Fruit fly (Drosophila melanogaster) whole organism, embryonic: ENCODE data around the gene inaE.
A peak's percentile ranks its signal among the peaks of the same experiment; 100 is the strongest.

Experiments
- BEAF-32 ChIP-seq: fragments of 200-800 bp; sonication (Bioruptor generic); optimal IDR thresholded peaks from 3 replicates; lab custom pipeline; 2017; ENCODE audit warnings: missing biosample characterization, missing genetic modification characterization, mild to moderate bottlenecking, moderate library complexity, missing genetic modification reagents
- Blimp-1 ChIP-seq: fragments of 200-800 bp; sonication (Bioruptor generic); optimal IDR thresholded peaks from 3 replicates; lab custom pipeline; 2018; ENCODE audit warnings: missing biosample characterization, missing genetic modification characterization, mild to moderate bottlenecking, moderate library complexity, missing genetic modification reagents
- CG10274 ChIP-seq: fragments of 200-800 bp; sonication (Bioruptor generic); optimal IDR thresholded peaks from 3 replicates; lab custom pipeline; 2017; ENCODE audit warnings: missing biosample characterization, mild to moderate bottlenecking, missing genetic modification characterization
- CG10979 ChIP-seq: fragments of 200-800 bp; sonication (Bioruptor generic); optimal IDR thresholded peaks from 2 replicates; lab custom pipeline; 2018; ENCODE audit warnings: missing biosample characterization, mild to moderate bottlenecking, missing genetic modification characterization, moderate library complexity
- CG11723 ChIP-seq: fragments of 200-800 bp; sonication (Bioruptor generic); optimal IDR thresholded peaks from 2 replicates; lab custom pipeline; 2017; ENCODE audit warnings: missing biosample characterization, mild to moderate bottlenecking, missing genetic modification characterization
- CG12299 ChIP-seq: fragments of 200-800 bp; sonication (Bioruptor generic); optimal IDR thresholded peaks from 2 replicates; lab custom pipeline; 2018; ENCODE audit warnings: missing biosample characterization, mild to moderate bottlenecking, missing genetic modification characterization
- CG12391 ChIP-seq: fragments of 200-800 bp; sonication (Bioruptor generic); optimal IDR thresholded peaks from 3 replicates; lab custom pipeline; 2018; ENCODE audit warnings: missing biosample characterization, mild to moderate bottlenecking, missing genetic modification characterization, moderate library complexity
- CG13624 ChIP-seq: fragments of 200-800 bp; sonication (Bioruptor generic); optimal IDR thresholded peaks from 2 replicates; lab custom pipeline; 2016; ENCODE audit warnings: missing biosample characterization, missing genetic modification characterization
- CG14014 ChIP-seq: fragments of 200-800 bp; sonication (Bioruptor generic); IDR thresholded peaks from 2 replicates; pipeline ENCODE4 v1.3.6; 2022; ENCODE audit warnings: missing biosample characterization, missing genetic modification characterization
- CG15073 ChIP-seq: fragments of 200-800 bp; sonication (Bioruptor generic); optimal IDR thresholded peaks from 2 replicates; lab custom pipeline; 2016; ENCODE audit warnings: missing biosample characterization, missing genetic modification characterization
- CG1792 ChIP-seq: fragments of 200-800 bp; sonication (Bioruptor generic); optimal IDR thresholded peaks from 2 replicates; lab custom pipeline; 2016; ENCODE audit warnings: missing biosample characterization, missing genetic modification characterization
- CG2116 ChIP-seq: fragments of 200-800 bp; sonication (Bioruptor generic); optimal IDR thresholded peaks from 3 replicates; lab custom pipeline; 2018; ENCODE audit warnings: missing biosample characterization, mild to moderate bottlenecking, missing genetic modification characterization
- CG30431 ChIP-seq: fragments of 200-800 bp; sonication (Bioruptor generic); optimal IDR thresholded peaks from 2 replicates; lab custom pipeline; 2017; ENCODE audit warnings: missing biosample characterization, missing genetic modification characterization
- CG31224 ChIP-seq: fragments of 200-800 bp; sonication (Bioruptor generic); IDR thresholded peaks from 2 replicates; pipeline ENCODE4 v1.3.6; 2022; ENCODE audit warnings: missing biosample characterization, missing genetic modification characterization
- CG32767 ChIP-seq: fragments of 200-800 bp; sonication (Bioruptor generic); IDR thresholded peaks from 2 replicates; pipeline ENCODE4 v1.3.6; 2022; ENCODE audit warnings: missing biosample characterization, missing genetic modification characterization
- CG34422 ChIP-seq: fragments of 200-800 bp; sonication (Bioruptor generic); IDR thresholded peaks from 3 replicates; pipeline ENCODE4 v1.3.6; 2022; ENCODE audit warnings: missing biosample characterization, missing genetic modification characterization
- CG5180 ChIP-seq: fragments of 200-800 bp; sonication (Bioruptor generic); optimal IDR thresholded peaks from 3 replicates; lab custom pipeline; 2017; ENCODE audit warnings: missing biosample characterization, missing genetic modification characterization, mild to moderate bottlenecking, moderate library complexity, missing genetic modification reagents
- CG7786 ChIP-seq: fragments of 200-800 bp; sonication (Bioruptor generic); optimal IDR thresholded peaks from 2 replicates; lab custom pipeline; 2016; ENCODE audit warnings: missing biosample characterization, missing genetic modification characterization
- CkIIα-i1 ChIP-seq: fragments of 200-800 bp; sonication (Bioruptor generic); IDR thresholded peaks from 2 replicates; pipeline ENCODE4 v1.3.6; 2022; ENCODE audit warnings: missing biosample characterization, missing genetic modification characterization
- Dp ChIP-seq: fragments of 200-800 bp; sonication (Bioruptor generic); optimal IDR thresholded peaks from 2 replicates; lab custom pipeline; 2018; ENCODE audit warnings: missing biosample characterization, mild to moderate bottlenecking, missing genetic modification characterization, moderate library complexity
- HLH54F ChIP-seq: fragments of 200-800 bp; sonication (Bioruptor generic); optimal IDR thresholded peaks from 3 replicates; lab custom pipeline; 2016; ENCODE audit warnings: missing biosample characterization, missing genetic modification characterization
- Hr78 ChIP-seq, 2 experiments: fragments of 200-800 bp in 1 of 2; fragments of >200 bp in 1 of 2; sonication (Bioruptor generic) in 1 of 2; optimal IDR thresholded peaks; 2 replicates each; lab custom pipeline; 2017 to 2019; ENCODE audit warnings: missing biosample characterization in 2 of 2, missing genetic modification characterization in 2 of 2, mild to moderate bottlenecking in 1 of 2, moderate library complexity in 1 of 2
- Opbp ChIP-seq: fragments of 200-800 bp; sonication (Bioruptor generic); IDR thresholded peaks from 3 replicates; pipeline ENCODE4 v1.3.6; 2022; ENCODE audit warnings: missing biosample characterization, missing genetic modification characterization; ENCODE audit not compliant: partially characterized antibody
- Sox102F ChIP-seq: fragments of 200-800 bp; sonication (Bioruptor generic); optimal IDR thresholded peaks from 2 replicates; lab custom pipeline; 2018; ENCODE audit warnings: missing biosample characterization, mild to moderate bottlenecking, missing genetic modification characterization, moderate library complexity
- Ssrp ChIP-seq: fragments of 200-800 bp; sonication (Bioruptor generic); optimal IDR thresholded peaks from 2 replicates; lab custom pipeline; 2018; ENCODE audit warnings: missing biosample characterization, mild to moderate bottlenecking, missing genetic modification characterization, moderate library complexity
- Stat92E ChIP-seq, 3 experiments: fragments of >200 bp in 2 of 3; fragments of 200-800 bp in 1 of 3; sonication (Bioruptor generic) in 1 of 3; optimal IDR thresholded peaks; 2 replicates each; lab custom pipeline; 2017 to 2019; ENCODE audit warnings: missing biosample characterization in 3 of 3, missing genetic modification characterization in 3 of 3, mild to moderate bottlenecking in 1 of 3, moderate library complexity in 1 of 3
- ac ChIP-seq: fragments of 200-800 bp; sonication (Bioruptor generic); optimal IDR thresholded peaks from 3 replicates; lab custom pipeline; 2017; ENCODE audit warnings: missing biosample characterization, mild to moderate bottlenecking, missing genetic modification characterization
- bab2 ChIP-seq: fragments of 200-800 bp; sonication (Bioruptor generic); optimal IDR thresholded peaks from 2 replicates; lab custom pipeline; 2016; ENCODE audit warnings: missing biosample characterization, missing genetic modification characterization
- bbx ChIP-seq: fragments of 200-800 bp; sonication (Bioruptor generic); IDR thresholded peaks from 2 replicates; pipeline ENCODE4 v1.3.6; 2022; ENCODE audit warnings: missing biosample characterization, missing genetic modification characterization; ENCODE audit not compliant: partially characterized antibody
- bcd ChIP-seq: fragments of 200-800 bp; sonication (Bioruptor generic); optimal IDR thresholded peaks from 2 replicates; lab custom pipeline; 2017; ENCODE audit warnings: missing biosample characterization, mild to moderate bottlenecking, missing genetic modification characterization
- cwo ChIP-seq: fragments of 200-800 bp; sonication (Bioruptor generic); optimal IDR thresholded peaks from 3 replicates; lab custom pipeline; 2017; ENCODE audit warnings: missing biosample characterization, missing genetic modification characterization, mild to moderate bottlenecking, moderate library complexity, missing genetic modification reagents
- dysf ChIP-seq: fragments of 200-800 bp; sonication (Bioruptor generic); IDR thresholded peaks from 3 replicates; pipeline ENCODE4 v1.3.6; 2022; ENCODE audit warnings: missing biosample characterization, missing genetic modification characterization
- eyg ChIP-seq: fragments of 200-800 bp; sonication (Bioruptor generic); optimal IDR thresholded peaks from 3 replicates; lab custom pipeline; 2016; ENCODE audit warnings: missing biosample characterization, missing genetic modification characterization
- fd96Cb ChIP-seq: fragments of 200-800 bp; sonication (Bioruptor generic); optimal IDR thresholded peaks from 2 replicates; lab custom pipeline; 2018; ENCODE audit warnings: missing biosample characterization, mild to moderate bottlenecking, missing genetic modification characterization, moderate library complexity
- hkb ChIP-seq, 2 experiments: fragments of 200-800 bp in 1 of 2; fragments of >200 bp in 1 of 2; sonication (Bioruptor generic) in 1 of 2; IDR thresholded peaks in 1 of 2; optimal IDR thresholded peaks in 1 of 2; 2 replicates each; pipeline versions ENCODE4 v1.3.6 to Lab custom; 2017 to 2022; ENCODE audit warnings: missing biosample characterization in 1 of 2, missing genetic modification characterization in 1 of 2
- pan ChIP-seq, 4 experiments: fragments of >200 bp in 3 of 4; fragments of 200-800 bp in 1 of 4; sonication (Bioruptor generic) in 1 of 4; optimal IDR thresholded peaks in 3 of 4; IDR thresholded peaks in 1 of 4; 2 replicates each; pipeline versions ENCODE4 v1.3.6 to Lab custom; 2017 to 2022; ENCODE audit warnings: missing biosample characterization in 2 of 4, missing genetic modification characterization in 2 of 4, mixed read lengths in 1 of 4
- pzg ChIP-seq: fragments of 200-800 bp; sonication (Bioruptor generic); optimal IDR thresholded peaks from 3 replicates; lab custom pipeline; 2018; ENCODE audit warnings: missing biosample characterization, mild to moderate bottlenecking, missing genetic modification characterization, moderate library complexity
- sens-2 ChIP-seq: fragments of 200-800 bp; sonication (Bioruptor generic); IDR thresholded peaks from 2 replicates; pipeline ENCODE4 v1.3.6; 2022; ENCODE audit warnings: missing biosample characterization, missing genetic modification characterization
- so ChIP-seq: fragments of 200-800 bp; sonication (Bioruptor generic); IDR thresholded peaks from 3 replicates; pipeline ENCODE4 v1.3.6; 2022; ENCODE audit warnings: missing biosample characterization, missing genetic modification characterization
- sqz ChIP-seq: fragments of 200-800 bp; sonication (Bioruptor generic); optimal IDR thresholded peaks from 3 replicates; lab custom pipeline; 2018; ENCODE audit warnings: missing biosample characterization, mild to moderate bottlenecking, missing genetic modification characterization
- tgo ChIP-seq: fragments of 200-800 bp; sonication (Bioruptor generic); IDR thresholded peaks from 3 replicates; pipeline ENCODE4 v1.3.6; 2022; ENCODE audit warnings: missing biosample characterization, missing genetic modification characterization
- tna ChIP-seq: fragments of 200-800 bp; sonication (Bioruptor generic); IDR thresholded peaks from 2 replicates; pipeline ENCODE4 v1.3.6; 2022; ENCODE audit warnings: missing biosample characterization, missing genetic modification characterization; ENCODE audit not compliant: partially characterized antibody
- toy ChIP-seq: fragments of 200-800 bp; sonication (Bioruptor generic); IDR thresholded peaks from 2 replicates; pipeline ENCODE4 v1.3.6; 2022; ENCODE audit warnings: missing biosample characterization, missing genetic modification characterization
- tx ChIP-seq: fragments of 200-800 bp; sonication (Bioruptor generic); optimal IDR thresholded peaks from 2 replicates; lab custom pipeline; 2016; ENCODE audit warnings: missing biosample characterization, missing genetic modification characterization
- z ChIP-seq: fragments of 200-800 bp; sonication (Bioruptor generic); IDR thresholded peaks from 3 replicates; pipeline ENCODE4 v1.3.6; 2022; ENCODE audit warnings: missing biosample characterization, missing genetic modification characterization
- zen ChIP-seq: fragments of 200-800 bp; sonication (Bioruptor generic); optimal IDR thresholded peaks from 3 replicates; lab custom pipeline; 2018; ENCODE audit warnings: missing biosample characterization, mild to moderate bottlenecking, missing genetic modification characterization, moderate library complexity
- zfh1 ChIP-seq: fragments of 200-800 bp; sonication (Bioruptor generic); IDR thresholded peaks from 3 replicates; pipeline ENCODE4 v1.3.6; 2022; ENCODE audit warnings: missing biosample characterization, missing genetic modification characterization

The inaE gene

DNA sequence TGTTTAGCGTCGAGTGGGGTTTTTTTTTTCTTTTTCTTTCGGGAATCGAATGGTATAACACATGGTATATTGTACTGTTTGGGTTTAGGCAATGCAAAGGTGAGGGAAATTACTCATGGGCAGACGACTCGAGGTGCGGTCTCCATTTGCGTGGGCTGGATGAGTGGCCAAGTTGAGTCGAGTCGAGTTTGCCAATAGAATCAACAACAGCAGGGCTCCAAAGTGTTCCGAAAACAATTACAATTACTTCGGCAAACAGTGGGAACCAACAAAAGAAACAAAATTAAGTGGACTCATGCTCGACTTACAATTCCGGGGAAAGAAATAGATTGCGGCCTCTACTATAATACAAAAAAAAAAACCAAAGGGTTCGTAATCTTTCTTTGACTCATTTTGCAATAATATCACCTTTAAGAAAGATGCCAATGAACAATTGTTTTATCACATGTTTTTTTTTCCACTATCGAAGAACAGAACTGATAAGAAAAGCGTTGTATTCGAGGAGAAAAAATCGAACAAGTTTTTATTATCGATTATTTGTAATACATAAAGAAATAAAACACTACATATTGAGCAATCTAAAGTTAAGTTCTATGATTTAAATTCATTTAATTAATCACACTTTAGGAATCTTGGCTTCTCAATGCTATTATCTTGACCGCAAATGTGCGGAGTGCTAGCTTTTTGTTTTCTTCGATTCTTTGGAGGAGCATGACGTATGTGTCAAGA is 37.0 kb downstream of the inaE start (continued):
- peak; percentile 11 for TF ChIP-seq CG10979 (tag; lab: Kevin White, UChicago)
- no peak for TF ChIP-seq tgo
- no peak for TF ChIP-seq CG34422 (GFP tag; lab: Robert Waterston, UW)
- TF ChIP-seq CG13624 (GFP tag; lab: Kevin White, UChicago), result no peak
- no peak for TF ChIP-seq BEAF-32 (GFP tag; lab: Kevin White, UChicago)
- TF ChIP-seq zen, result no peak
- no peak for TF ChIP-seq CG7786 (GFP tag; lab: Kevin White, UChicago)
- no peak for TF ChIP-seq CG30431 (GFP tag; lab: Kevin White, UChicago)
- TF ChIP-seq toy, result no peak
- TF ChIP-seq fd96Cb (tag; lab: Kevin White, UChicago), result no peak
- TF ChIP-seq CG15073 (GFP tag; lab: Kevin White, UChicago), result no peak
- TF ChIP-seq CG1792, result no peak
- no peak for TF ChIP-seq CG10274
- TF ChIP-seq Dp, result no peak
- peak; percentile 28 for TF ChIP-seq bab2
- TF ChIP-seq CG12391 (tag; lab: Kevin White, UChicago), result no peak
- TF ChIP-seq Sox102F (GFP tag; lab: Kevin White, UChicago), result peak; percentile 29
- TF ChIP-seq Blimp-1 (GFP tag; lab: Kevin White, UChicago), result no peak
- no peak for TF ChIP-seq Hr78 (GFP tag; optimal IDR thresholded peaks at IDR 0.05; lab: Kevin White, UChicago)
- no peak for TF ChIP-seq tna (GFP tag; lab: Robert Waterston, UW)
- TF ChIP-seq bbx (GFP tag; lab: Robert Waterston, UW), result no peak
- no peak for TF ChIP-seq CG11723 (GFP tag; lab: Kevin White, UChicago)
- TF ChIP-seq sqz (GFP tag; lab: Kevin White, UChicago), result no peak
- no peak for TF ChIP-seq Stat92E (GFP tag; optimal IDR thresholded peaks at IDR 0.05; lab: Kevin White, UChicago)
- no peak for TF ChIP-seq CG12299 (tag; lab: Kevin White, UChicago)
- TF ChIP-seq z (GFP tag; lab: Robert Waterston, UW), result peak; percentile 80
- no peak for TF ChIP-seq bcd
- TF ChIP-seq HLH54F (GFP tag; lab: Kevin White, UChicago), result no peak
- no peak for TF ChIP-seq CG5180 (GFP tag; lab: Kevin White, UChicago)
- TF ChIP-seq CG2116 (GFP tag; lab: Kevin White, UChicago), result no peak
- TF ChIP-seq tx, result no peak
- TF ChIP-seq so (GFP tag; lab: Robert Waterston, UW), result 0 out of 3 replicates have a peak, but pooled peaks have one; percentile 25
- TF ChIP-seq sens-2, result no peak
- TF ChIP-seq zfh1 (GFP tag; lab: Robert Waterston, UW), result no peak
- no peak; the same call in 1 of the 2 replicates for TF ChIP-seq CG14014 (GFP tag; lab: Robert Waterston, UW)
- no peak for TF ChIP-seq pzg (GFP tag; lab: Kevin White, UChicago)
- no peak for TF ChIP-seq eyg (GFP tag; lab: Kevin White, UChicago)
- no peak for TF ChIP-seq CkIIα-i1 (GFP tag; lab: Robert Waterston, UW)
- TF ChIP-seq ac (GFP tag; lab: Kevin White, UChicago), result no peak
- no peak for TF ChIP-seq Opbp (GFP tag; lab: Robert Waterston, UW)
- no peak for TF ChIP-seq CG31224 (GFP tag; lab: Robert Waterston, UW)
- no peak for TF ChIP-seq hkb (optimal IDR thresholded peaks at IDR 0.05; lab: Kevin White, UChicago)
- no peak for TF ChIP-seq hkb (GFP tag; IDR thresholded peaks at IDR 0.05; lab: Robert Waterston, UW)
- no peak for TF ChIP-seq pan (optimal IDR thresholded peaks at IDR 0.05; lab: Kevin White, UChicago)
- no peak for TF ChIP-seq pan (GFP tag; optimal IDR thresholded peaks at IDR 0.05 in 1 of 2, IDR thresholded peaks at IDR 0.05 in 1 of 2)
- TF ChIP-seq dysf, result 0 out of 3 replicates have a peak, but pooled peaks have one; percentile 25
- TF ChIP-seq CG32767, result no peak
- TF ChIP-seq cwo, result peak; percentile 6
- TF ChIP-seq Ssrp (tag; lab: Kevin White, UChicago), result no peak
